Worm (Caenorhabditis elegans) whole organism, mixed stage, embryonic: ENCODE data around the gene srv-21.

Experiments used
- ces-1 ChIP-seq: fragments of 150-350 bp; optimal IDR thresholded peaks from 2 replicates; lab custom pipeline; 2014; ENCODE audit warnings: missing biosample characterization, missing genetic modification reagents, missing genetic modification characterization
- lsy-2 ChIP-seq: fragments of 150-350 bp; optimal IDR thresholded peaks from 2 replicates; lab custom pipeline; 2014; ENCODE audit warnings: missing biosample characterization, missing genetic modification characterization
- mab-5 ChIP-seq: fragments of 150-350 bp; optimal IDR thresholded peaks from 2 replicates; lab custom pipeline; 2014; ENCODE audit warnings: missing biosample characterization, missing genetic modification characterization
- nhr-76 ChIP-seq: sonication (generic microtip); optimal IDR thresholded peaks from 2 replicates; lab custom pipeline; 2017; ENCODE audit warnings: missing biosample characterization, missing genetic modification characterization
- snpc-4 ChIP-seq: fragments of 150-350 bp; optimal IDR thresholded peaks from 2 replicates; lab custom pipeline; 2014; ENCODE audit warnings: missing biosample characterization, missing genetic modification characterization
- unc-62 ChIP-seq: fragments of 150-350 bp; optimal IDR thresholded peaks from 2 replicates; lab custom pipeline; 2014; ENCODE audit warnings: missing biosample characterization, missing genetic modification reagents, missing genetic modification characterization

- TF ChIP-seq snpc-4 (tag; lab: Kevin White, UChicago), result no peak
- no peak for TF ChIP-seq ces-1
- TF ChIP-seq nhr-76 (tag; lab: Kevin White, UChicago), result no peak
- no peak for TF ChIP-seq mab-5 (tag; lab: Kevin White, UChicago)
- no peak for TF ChIP-seq lsy-2 (tag; lab: Kevin White, UChicago)
- TF ChIP-seq unc-62 (GFP tag; lab: Kevin White, UChicago), result no peak
Observed at ce11 chrIV:5859876-5860275, 17.3 kb downstream of the srv-21 start, which contains the start of gene C06E7.4.
